Worm (Caenorhabditis elegans): ENCODE data around the gene srw-15.

The srw-15 gene

ce11 chrV:15230243-15230642, at the start of gene srw-15:
srw-15 (plus strand) TSS chrV:15230543.
- TF ChIP-seq ama-1 (optimal IDR thresholded peaks at IDR 0.05), result no peak
- no peak for TF ChIP-seq ama-1 (GFP tag; optimal IDR thresholded peaks at IDR 0.05)
- no peak for TF ChIP-seq egl-44 (GFP tag; IDR thresholded peaks at IDR 0.05)
- no peak for TF ChIP-seq nhr-80 (tag; optimal IDR thresholded peaks at IDR 0.05)
- no peak for TF ChIP-seq zfh-2 (GFP tag; conservative IDR thresholded peaks at IDR 0.05)
- TF ChIP-seq F49E8.2 (tag; optimal IDR thresholded peaks at IDR 0.05; ENCODE audit: insufficient read depth), result no peak

ce11 chrV:15181899-15182298, 48.4 kb upstream of the srw-15 start:
- no peak for TF ChIP-seq gei-17 (GFP tag; optimal IDR thresholded peaks at IDR 0.05)
- no peak for TF ChIP-seq let-607 (tag; optimal IDR thresholded peaks at IDR 0.05)
- TF ChIP-seq nhr-179 (tag; optimal IDR thresholded peaks at IDR 0.05), result no peak
- TF ChIP-seq Y53G8AR.9 (GFP tag; conservative IDR thresholded peaks at IDR 0.05), result no peak
- TF ChIP-seq ama-1 (optimal IDR thresholded peaks at IDR 0.05), result no peak
- no peak for TF ChIP-seq ama-1 (GFP tag; optimal IDR thresholded peaks at IDR 0.05)
- no peak for TF ChIP-seq rcor-1 (GFP tag; IDR thresholded peaks at IDR 0.05)

DNA sequence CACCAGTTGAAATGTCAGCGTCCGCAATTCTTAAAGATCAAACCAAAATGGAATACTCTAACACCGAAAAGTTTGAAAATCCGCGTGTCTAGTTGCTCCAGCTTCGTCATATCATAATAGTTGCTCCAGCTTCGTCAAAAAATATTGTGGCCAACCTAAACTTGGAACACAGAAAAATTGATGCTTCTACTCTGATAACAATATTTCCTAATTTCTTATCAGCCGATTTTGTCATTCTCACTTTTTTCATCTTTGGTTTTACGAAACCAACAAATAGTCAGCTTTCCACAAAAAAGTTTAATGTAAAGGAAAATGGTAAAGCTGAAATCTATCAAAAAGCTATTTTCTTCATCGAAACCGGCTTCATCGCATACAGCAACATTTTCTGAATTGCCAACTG, 47.9 kb upstream of the srw-15 start, which contains the start of gene fbxa-84:
Gene fbxa-84 (plus strand): TSS at position 34 of the 400 bp plus-strand sequence.
- TF ChIP-seq egl-44 (GFP tag; IDR thresholded peaks at IDR 0.05) (no peak), lsy-27 (tag; optimal IDR thresholded peaks at IDR 0.05; ENCODE audit: borderline replicate concordance, insufficient read depth) (no peak), egrh-3 (GFP tag; IDR thresholded peaks at IDR 0.05) (no peak), bed-1 (GFP tag; IDR thresholded peaks at IDR 0.05) (no peak), nhr-80 (tag; optimal IDR thresholded peaks at IDR 0.05) (peak; percentile 50), cebp-2 (GFP tag; IDR thresholded peaks at IDR 0.05) (no peak), die-1 (tag; optimal IDR thresholded peaks at IDR 0.05) (no peak)

DNA sequence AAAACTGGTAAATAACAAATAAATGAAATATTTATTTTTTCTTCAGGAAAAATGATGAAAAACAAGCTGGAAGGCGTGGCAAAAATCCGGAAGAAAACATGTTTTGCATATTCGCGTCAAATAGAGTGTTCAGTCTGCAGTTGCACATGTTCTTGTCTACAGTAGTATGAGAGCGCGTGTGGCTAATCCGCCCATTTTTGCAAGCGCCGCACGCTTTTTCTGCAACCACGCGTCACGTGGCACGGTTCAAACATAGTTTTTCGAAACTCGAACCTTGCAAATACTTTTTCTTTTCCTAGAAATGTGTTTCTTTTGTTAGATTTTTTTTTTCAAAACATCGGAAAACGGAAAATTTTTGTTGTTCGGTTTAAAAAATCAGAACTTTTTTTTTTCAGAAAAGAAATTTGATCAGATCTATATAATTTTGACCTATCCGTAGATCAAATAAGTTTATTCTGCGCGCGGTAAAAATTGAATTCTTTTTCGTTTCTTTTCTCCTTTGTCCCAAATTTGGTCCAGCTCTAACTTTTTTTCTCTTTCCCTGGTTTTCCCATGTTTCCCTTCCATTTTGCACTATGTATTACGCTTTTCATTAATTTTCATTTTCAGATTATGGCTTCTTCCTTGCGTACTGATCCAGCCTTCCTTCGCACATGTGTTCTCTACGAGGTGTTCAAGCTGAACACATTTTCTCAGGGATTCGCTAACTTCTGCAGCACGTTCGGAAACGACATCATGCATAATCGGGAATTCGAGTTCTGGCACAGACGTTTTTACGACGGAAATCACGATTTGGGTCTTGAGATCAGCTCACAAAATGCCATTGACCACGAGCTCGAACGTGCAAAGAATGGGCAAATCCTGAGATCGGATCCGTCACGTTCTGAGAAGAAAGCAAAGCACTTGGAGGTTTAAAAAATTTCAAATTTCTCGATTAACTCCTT, 46.0 kb upstream of the srw-15 start, which contains the start of gene Y75B12B.1:
Gene Y75B12B.1 (plus strand): TSS at position 603 of the 944 bp plus-strand sequence.
- no peak for TF ChIP-seq mes-4 (tag; optimal IDR thresholded peaks at IDR 0.05)
- TF ChIP-seq zfh-2 (GFP tag; conservative IDR thresholded peaks at IDR 0.05), result no peak
- peak; percentile 66 for TF ChIP-seq snpc-3.4 (tag; optimal IDR thresholded peaks at IDR 0.05)
- TF ChIP-seq athp-1 (tag; optimal IDR thresholded peaks at IDR 0.05), result peak; percentile 94
- TF ChIP-seq madf-8 (GFP tag; conservative IDR thresholded peaks at IDR 0.05), result peak; percentile 66
- peak; percentile 12 for TF ChIP-seq repo-1 (tag; optimal IDR thresholded peaks at IDR 0.05)
- TF ChIP-seq sdz-38 (tag; optimal IDR thresholded peaks at IDR 0.05), result no peak
- TF ChIP-seq gei-17 (GFP tag; optimal IDR thresholded peaks at IDR 0.05), result no peak
- peak; percentile 33 for TF ChIP-seq snpc-1.1 (tag; optimal IDR thresholded peaks at IDR 0.05; ENCODE audit: insufficient read depth)
- peak; percentile 68 for TF ChIP-seq dox-1 (GFP tag; IDR thresholded peaks at IDR 0.05)
- peak; percentile 9; the same call in 1 of the 2 replicates for TF ChIP-seq hmg-1.2 (GFP tag; IDR thresholded peaks at IDR 0.05)
- TF ChIP-seq ztf-28 (GFP tag; IDR thresholded peaks at IDR 0.05), result 0 out of 2 replicates have a peak, but pooled peaks have one; percentile 57
- peak; percentile 46 for TF ChIP-seq rcor-1 (GFP tag; IDR thresholded peaks at IDR 0.05)
- peak; percentile 67 for TF ChIP-seq F33H1.4 (GFP tag; IDR thresholded peaks at IDR 0.05)
- TF ChIP-seq pbrm-1 (GFP tag; IDR thresholded peaks at IDR 0.05), result peak; percentile 69; the same call in 1 of the 2 replicates
- no peak for TF ChIP-seq F52B5.7 (tag; optimal IDR thresholded peaks at IDR 0.05)
- TF ChIP-seq ztf-3 (GFP tag; optimal IDR thresholded peaks at IDR 0.05), result no peak
- peak; percentile 84 for TF ChIP-seq hsf-1 (GFP tag; IDR thresholded peaks at IDR 0.05)
- 0 out of 2 replicates have a peak, but pooled peaks have one; percentile 24 for TF ChIP-seq madf-3 (GFP tag; IDR thresholded peaks at IDR 0.05)
- TF ChIP-seq xnd-1 (tag; optimal IDR thresholded peaks at IDR 0.05), result peak; percentile 95
- peak; percentile 78 for TF ChIP-seq mcd-1 (GFP tag; IDR thresholded peaks at IDR 0.05)
- TF ChIP-seq tbp1 (GFP tag; optimal IDR thresholded peaks at IDR 0.05), result peak; percentile 61
- peak; percentile 34 for TF ChIP-seq snpc-1.3 (tag; optimal IDR thresholded peaks at IDR 0.05; ENCODE audit: insufficient read depth)
- TF ChIP-seq tlf-1 (GFP tag; optimal IDR thresholded peaks at IDR 0.05), result peak; percentile 77
- peak; percentile 74 for TF ChIP-seq ceh-91 (GFP tag; IDR thresholded peaks at IDR 0.05)
- TF ChIP-seq F49E8.2 (tag; optimal IDR thresholded peaks at IDR 0.05; ENCODE audit: insufficient read depth), result peak; percentile 71
- 0 out of 2 replicates have a peak, but pooled peaks have one; percentile 52 for TF ChIP-seq ekl-4 (GFP tag; IDR thresholded peaks at IDR 0.05)
- peak; percentile 94 for TF ChIP-seq madf-6 (GFP tag; IDR thresholded peaks at IDR 0.05)

All from whole organism, young adult.